Worm (Caenorhabditis elegans) whole organism, L1 larva: Measurements from ENCODE around the gene C35A5.11.

Experiments used
- F16B12.6 ChIP-seq: fragments of 150-350 bp; optimal IDR thresholded peaks from 2 replicates; lab custom pipeline; 2014; ENCODE audit warnings: missing biosample characterization, missing genetic modification characterization
- Y116A8C.19 ChIP-seq: sonication (generic microtip); optimal IDR thresholded peaks from 2 replicates; lab custom pipeline; 2016; ENCODE audit warnings: missing compliant biosample characterization, missing genetic modification characterization, borderline replicate concordance
- ama-1 ChIP-seq: fragments of 150-350 bp; optimal IDR thresholded peaks from 2 replicates; lab custom pipeline; 2014
- blmp-1 ChIP-seq: fragments of 150-350 bp; optimal IDR thresholded peaks from 2 replicates; lab custom pipeline; 2014; ENCODE audit warnings: missing biosample characterization, missing genetic modification characterization
- ceh-88 ChIP-seq: fragments of 200-800 bp; sonication (Bioruptor generic); IDR thresholded peaks from 2 replicates; pipeline ENCODE4 v1.3.6; 2022; ENCODE audit warnings: missing genetic modification characterization, missing compliant biosample characterization
- ceh-90 ChIP-seq: sonication (generic microtip); optimal IDR thresholded peaks from 2 replicates; lab custom pipeline; 2016; ENCODE audit warnings: missing genetic modification characterization, missing compliant biosample characterization
- ces-1 ChIP-seq: fragments of 150-350 bp; optimal IDR thresholded peaks from 2 replicates; lab custom pipeline; 2014; ENCODE audit warnings: missing biosample characterization, missing genetic modification reagents, missing genetic modification characterization
- dpl-1 ChIP-seq, 3 experiments: fragments of 150-350 bp in 2 of 3; sonication (generic microtip) in 1 of 3; optimal IDR thresholded peaks; 2 replicates each; lab custom pipeline; 2014 to 2017; ENCODE audit warnings: missing biosample characterization in 3 of 3, missing genetic modification characterization in 3 of 3, missing genetic modification reagents in 3 of 3
- dsc-1 ChIP-seq: sonication (generic microtip); optimal IDR thresholded peaks from 2 replicates; lab custom pipeline; 2016; ENCODE audit warnings: mild to moderate bottlenecking, missing genetic modification characterization, missing compliant biosample characterization
- efl-1 ChIP-seq, 4 experiments: fragments of 150-350 bp; optimal IDR thresholded peaks in 3 of 4; peaks in 1 of 4; 1 replicate in 1 of 4; 2 replicates in 3 of 4; lab custom pipeline; 2014; ENCODE audit warnings: missing biosample characterization in 2 of 4, missing genetic modification characterization in 2 of 4, missing genetic modification reagents in 2 of 4
- efl-3 ChIP-seq: fragments of 200-800 bp; sonication (Bioruptor generic); optimal IDR thresholded peaks from 2 replicates; lab custom pipeline; 2018; ENCODE audit warnings: mild to moderate bottlenecking, missing genetic modification characterization, missing compliant biosample characterization
- elt-2 ChIP-seq: sonication (generic microtip); optimal IDR thresholded peaks from 2 replicates; lab custom pipeline; 2016; ENCODE audit warnings: missing genetic modification characterization, mild to moderate bottlenecking, inconsistent platforms, missing compliant biosample characterization, missing genetic modification reagents
- elt-3 ChIP-seq, 6 experiments: fragments of 150-350 bp in 1 of 6; sonication (generic microtip); optimal IDR thresholded peaks; 2 replicates each; lab custom pipeline; 2017 to 2018; ENCODE audit warnings: missing biosample characterization in 6 of 6, missing genetic modification characterization in 6 of 6, inconsistent platforms in 1 of 6
- ets-5 ChIP-seq: fragments of 200-800 bp; sonication (Bioruptor generic); IDR thresholded peaks from 2 replicates; pipeline ENCODE4 v1.3.6; 2022; ENCODE audit warnings: missing genetic modification characterization, missing compliant biosample characterization
- fkh-8 ChIP-seq: sonication (generic microtip); optimal IDR thresholded peaks from 2 replicates; lab custom pipeline; 2016; ENCODE audit warnings: mild to moderate bottlenecking, missing genetic modification characterization, missing compliant biosample characterization
- grh-1 ChIP-seq: fragments of 200-800 bp; sonication (Bioruptor generic); IDR thresholded peaks from 2 replicates; pipeline ENCODE4 v1.3.6; 2022; ENCODE audit warnings: missing genetic modification reagents, missing genetic modification characterization, missing compliant biosample characterization
- hpl-2 ChIP-seq: fragments of 150-350 bp; optimal IDR thresholded peaks from 2 replicates; lab custom pipeline; 2014; ENCODE audit warnings: missing biosample characterization, missing genetic modification reagents, missing genetic modification characterization
- irx-1 ChIP-seq: sonication (generic microtip); optimal IDR thresholded peaks from 2 replicates; lab custom pipeline; 2016; ENCODE audit warnings: missing genetic modification characterization, missing compliant biosample characterization
- isw-1 ChIP-seq: fragments of 200-800 bp; sonication (Bioruptor generic); IDR thresholded peaks from 2 replicates; pipeline ENCODE4 v1.3.6; 2022; ENCODE audit warnings: missing genetic modification characterization, missing compliant biosample characterization
- lin-14 ChIP-seq: fragments of 200-800 bp; sonication (Bioruptor generic); optimal IDR thresholded peaks from 2 replicates; lab custom pipeline; 2018; ENCODE audit warnings: mild to moderate bottlenecking, missing genetic modification characterization, moderate library complexity, missing compliant biosample characterization
- lin-15B ChIP-seq: fragments of 150-350 bp; sonication (generic microtip); optimal IDR thresholded peaks from 3 replicates; lab custom pipeline; 2014; ENCODE audit warnings: missing biosample characterization, missing genetic modification characterization
- lin-35 ChIP-seq, 2 experiments: fragments of 150-350 bp; optimal IDR thresholded peaks; 2 replicates each; lab custom pipeline; 2014; ENCODE audit warnings: missing biosample characterization in 2 of 2, missing genetic modification characterization in 2 of 2, missing genetic modification reagents in 2 of 2
- lir-3 ChIP-seq: sonication (generic microtip); optimal IDR thresholded peaks from 2 replicates; lab custom pipeline; 2016; ENCODE audit warnings: mild to moderate bottlenecking, missing genetic modification characterization, moderate library complexity, missing compliant biosample characterization; ENCODE audit not compliant: poor library complexity
- lsy-2 ChIP-seq, 2 experiments: fragments of 150-350 bp; optimal IDR thresholded peaks; 2 replicates each; lab custom pipeline; 2014; ENCODE audit warnings: missing biosample characterization in 2 of 2, missing genetic modification characterization in 2 of 2
- mdl-1 ChIP-seq, 2 experiments: fragments of 150-350 bp; optimal IDR thresholded peaks; 2 replicates each; lab custom pipeline; 2014 to 2017; ENCODE audit warnings: missing biosample characterization in 2 of 2, missing genetic modification characterization in 2 of 2, inconsistent platforms in 1 of 2
- mef-2 ChIP-seq: fragments of 150-350 bp; optimal IDR thresholded peaks from 2 replicates; lab custom pipeline; 2014; ENCODE audit warnings: missing biosample characterization, missing genetic modification characterization
- mep-1 ChIP-seq: fragments of 150-350 bp; optimal IDR thresholded peaks from 2 replicates; lab custom pipeline; 2014; ENCODE audit warnings: missing biosample characterization, missing genetic modification characterization
- nhr-20 ChIP-seq: sonication (generic microtip); optimal IDR thresholded peaks from 2 replicates; lab custom pipeline; 2016; ENCODE audit warnings: mild to moderate bottlenecking, missing genetic modification characterization, missing compliant biosample characterization
- nhr-237 ChIP-seq: fragments of 150-350 bp; optimal IDR thresholded peaks from 2 replicates; lab custom pipeline; 2014; ENCODE audit warnings: missing biosample characterization, missing genetic modification characterization
- nhr-71 ChIP-seq: sonication (generic microtip); optimal IDR thresholded peaks from 2 replicates; lab custom pipeline; 2016; ENCODE audit warnings: mild to moderate bottlenecking, missing genetic modification characterization, moderate library complexity, missing compliant biosample characterization
- nhr-76 ChIP-seq: sonication (generic microtip); optimal IDR thresholded peaks from 2 replicates; lab custom pipeline; 2017; ENCODE audit warnings: missing biosample characterization, missing genetic modification characterization
- nhr-85 ChIP-seq: sonication (generic microtip); peaks from one replicate; lab custom pipeline; 2016; ENCODE audit warnings: missing genetic modification characterization, inconsistent platforms, missing compliant biosample characterization
- nhr-90 ChIP-seq: sonication (generic microtip); optimal IDR thresholded peaks from 2 replicates; lab custom pipeline; 2016; ENCODE audit warnings: mild to moderate bottlenecking, missing genetic modification characterization, missing compliant biosample characterization; ENCODE audit not compliant: poor library complexity
- pag-3 ChIP-seq: sonication (generic microtip); optimal IDR thresholded peaks from 2 replicates; lab custom pipeline; 2017; ENCODE audit warnings: missing genetic modification characterization, mild to moderate bottlenecking, missing compliant biosample characterization, antibody characterized with exemption, borderline replicate concordance; ENCODE audit not compliant: insufficient read depth
- pqm-1 ChIP-seq: sonication (generic microtip); optimal IDR thresholded peaks from 3 replicates; lab custom pipeline; 2017; ENCODE audit warnings: missing biosample characterization, missing genetic modification characterization
- rnt-1 ChIP-seq: sonication (generic microtip); optimal IDR thresholded peaks from 2 replicates; lab custom pipeline; 2016; ENCODE audit warnings: mild to moderate bottlenecking, missing genetic modification characterization, moderate library complexity, missing compliant biosample characterization
- skn-1 ChIP-seq: fragments of 150-350 bp; optimal IDR thresholded peaks from 2 replicates; lab custom pipeline; 2014; ENCODE audit warnings: missing biosample characterization, missing genetic modification characterization
- snu-23 ChIP-seq: sonication (generic microtip); optimal IDR thresholded peaks from 2 replicates; lab custom pipeline; 2016; ENCODE audit warnings: missing genetic modification characterization, missing compliant biosample characterization
- sox-4 ChIP-seq: sonication (generic microtip); optimal IDR thresholded peaks from 2 replicates; lab custom pipeline; 2016; ENCODE audit warnings: missing genetic modification characterization, missing compliant biosample characterization
- sptf-1 ChIP-seq: fragments of 150-350 bp; optimal IDR thresholded peaks from 2 replicates; lab custom pipeline; 2014; ENCODE audit warnings: missing biosample characterization, missing genetic modification characterization
- vab-15 ChIP-seq: sonication (generic microtip); optimal IDR thresholded peaks from 2 replicates; lab custom pipeline; 2017; ENCODE audit warnings: missing genotype, mild to moderate bottlenecking, missing genetic modification characterization, missing compliant biosample characterization
- zag-1 ChIP-seq: fragments of 150-350 bp; optimal IDR thresholded peaks from 2 replicates; lab custom pipeline; 2014; ENCODE audit warnings: missing biosample characterization, missing genetic modification characterization
- zip-4 ChIP-seq: fragments of 200-800 bp; sonication (Bioruptor generic); optimal IDR thresholded peaks from 2 replicates; lab custom pipeline; 2018; ENCODE audit warnings: mild to moderate bottlenecking, missing genetic modification characterization, moderate library complexity, missing compliant biosample characterization
- ztf-11 ChIP-seq, 2 experiments: sonication (generic microtip); optimal IDR thresholded peaks; 2 replicates each; lab custom pipeline; 2016 to 2017; ENCODE audit warnings: missing genetic modification characterization in 2 of 2, missing biosample characterization in 1 of 2, missing compliant biosample characterization in 1 of 2

C35A5.11 gene

ce11 chrV:10536095-10536691 lies 33.3 kb upstream of the C35A5.11 start, which contains the start of gene ppm-1.A:
TSS of gene ppm-1.A (minus strand) at chrV:10536388.
- TF ChIP-seq Y116A8C.19 (tag; lab: Kevin White, UChicago) (no peak), lin-14 (GFP tag; lab: Kevin White, UChicago) (peak; percentile 54), ceh-90 (tag; lab: Kevin White, UChicago) (no peak), snu-23 (GFP tag; lab: Kevin White, UChicago) (peak; percentile 45), nhr-237 (tag; lab: Kevin White, UChicago) (no peak), lsy-2 (tag; optimal IDR thresholded peaks at IDR 0.05; lab: Kevin White, UChicago) (peak; percentile 1 to 28), efl-1 (optimal IDR thresholded peaks at IDR 0.05; lab: Kevin White, UChicago) (peak in 1 of 2 experiments; percentile 7), efl-1 (GFP tag; optimal IDR thresholded peaks at IDR 0.05 in 1 of 2; lab: Kevin White, UChicago) (peak in 1 of 2 experiments; percentile 83), nhr-85 (tag; lab: Kevin White, UChicago) (peak; percentile 60), zip-4 (GFP tag; lab: Kevin White, UChicago) (no peak), skn-1 (peak; percentile 8), elt-3 (tag; optimal IDR thresholded peaks at IDR 0.05; lab: Kevin White, UChicago) (peak in 2 of 6 experiments; percentile 14 to 60), mdl-1 (tag; optimal IDR thresholded peaks at IDR 0.05; lab: Kevin White, UChicago) (peak in 1 of 2 experiments; percentile 22), blmp-1 (peak; percentile 73), pag-3 (tag; lab: Kevin White, UChicago) (no peak), ama-1 (lab: Kevin White, UChicago) (peak; percentile 28), sox-4 (tag; lab: Kevin White, UChicago) (no peak), dpl-1 (GFP tag; optimal IDR thresholded peaks at IDR 0.05; lab: Kevin White, UChicago) (peak in 1 of 3 experiments; percentile 50), nhr-20 (tag; lab: Kevin White, UChicago) (peak; percentile 70), lin-35 (GFP tag; optimal IDR thresholded peaks at IDR 0.05; lab: Kevin White, UChicago) (peak in 1 of 2 experiments; percentile 44), rnt-1 (tag; lab: Kevin White, UChicago) (peak; percentile 1), nhr-71 (tag; lab: Kevin White, UChicago) (peak; percentile 57), lir-3 (tag; lab: Kevin White, UChicago) (peak; percentile 10), mep-1 (tag; lab: Kevin White, UChicago) (peak; percentile 29)
- TF ChIP-seq, all 84 proteins: peak for 17

- TF ChIP-seq lin-35 (GFP tag; optimal IDR thresholded peaks at IDR 0.05; lab: Kevin White, UChicago), result peak; percentile 7 to 56
- TF ChIP-seq mef-2 (tag; lab: Kevin White, UChicago), result no peak
- peak in 2 of 3 experiments; percentile 14 to 35 for TF ChIP-seq dpl-1 (GFP tag; optimal IDR thresholded peaks at IDR 0.05; lab: Kevin White, UChicago)
- TF ChIP-seq ztf-11 (tag; optimal IDR thresholded peaks at IDR 0.05; lab: Kevin White, UChicago), result no peak
- TF ChIP-seq rnt-1 (tag; lab: Kevin White, UChicago), result peak; percentile 16
- no peak for TF ChIP-seq nhr-76 (tag; lab: Kevin White, UChicago)
- peak; percentile 17 for TF ChIP-seq elt-2 (tag; lab: Kevin White, UChicago)
- no peak for TF ChIP-seq efl-3 (GFP tag; lab: Kevin White, UChicago)
- TF ChIP-seq mdl-1 (tag; optimal IDR thresholded peaks at IDR 0.05; lab: Kevin White, UChicago), result peak in 1 of 2 experiments; percentile 31
- peak; percentile 58 for TF ChIP-seq ama-1 (lab: Kevin White, UChicago)
- no peak for TF ChIP-seq F16B12.6 (tag; lab: Kevin White, UChicago)
- TF ChIP-seq pqm-1 (tag; lab: Kevin White, UChicago), result no peak
- TF ChIP-seq sptf-1 (tag; lab: Kevin White, UChicago), result no peak
- TF ChIP-seq snu-23 (GFP tag; lab: Kevin White, UChicago), result peak; percentile 45
- TF ChIP-seq elt-3 (tag; optimal IDR thresholded peaks at IDR 0.05; lab: Kevin White, UChicago), result peak in 1 of 6 experiments; percentile 17
- peak; percentile 53 for TF ChIP-seq nhr-20 (tag; lab: Kevin White, UChicago)
- no peak for TF ChIP-seq vab-15
- peak; percentile 50 for TF ChIP-seq fkh-8 (tag; lab: Kevin White, UChicago)
- TF ChIP-seq efl-1 (optimal IDR thresholded peaks at IDR 0.05; lab: Kevin White, UChicago), result peak in 1 of 2 experiments; percentile 27
- peak; percentile 13 to 93 for TF ChIP-seq efl-1 (GFP tag; optimal IDR thresholded peaks at IDR 0.05 in 1 of 2; lab: Kevin White, UChicago)
- peak; percentile 62 for TF ChIP-seq lin-14 (GFP tag; lab: Kevin White, UChicago)
- TF ChIP-seq ces-1 (GFP tag; lab: Kevin White, UChicago), result no peak
- peak; percentile 24 for TF ChIP-seq nhr-90 (tag; lab: Kevin White, UChicago)
- no peak for TF ChIP-seq grh-1 (GFP tag; lab: Robert Waterston, UW)
- TF ChIP-seq mep-1 (tag; lab: Kevin White, UChicago), result peak; percentile 42
- no peak for TF ChIP-seq lin-15B (tag; lab: Kevin White, UChicago)
- TF ChIP-seq hpl-2, result no peak
- no peak for TF ChIP-seq irx-1 (tag; lab: Kevin White, UChicago)
- TF ChIP-seq zag-1 (tag; lab: Kevin White, UChicago), result no peak
- TF ChIP-seq ceh-88 (GFP tag; lab: Robert Waterston, UW), result no peak
- peak; percentile 63 for TF ChIP-seq nhr-71 (tag; lab: Kevin White, UChicago)
- no peak for TF ChIP-seq dsc-1 (tag; lab: Kevin White, UChicago)
- TF ChIP-seq isw-1, result no peak
- TF ChIP-seq blmp-1, result peak; percentile 44
- TF ChIP-seq ets-5 (GFP tag; lab: Robert Waterston, UW), result no peak
- TF ChIP-seq, all 84 proteins: peak for 16
These were observed 32.4 kb upstream of the C35A5.11 start for ce11 chrV:10535325-10535724.
